Worm (Caenorhabditis elegans) whole organism, young adult: Measurements from ENCODE around the gene inx-3.

Experiments
- dpl-1 ChIP-seq: fragments of 150-350 bp; optimal IDR thresholded peaks from 2 replicates; lab custom pipeline; 2014; ENCODE audit warnings: missing biosample characterization, missing genetic modification reagents, missing genetic modification characterization
- unc-130 ChIP-seq: sonication (generic microtip); optimal IDR thresholded peaks from 2 replicates; lab custom pipeline; 2016; ENCODE audit warnings: missing genetic modification reagents, missing genetic modification characterization, missing compliant biosample characterization

DNA sequence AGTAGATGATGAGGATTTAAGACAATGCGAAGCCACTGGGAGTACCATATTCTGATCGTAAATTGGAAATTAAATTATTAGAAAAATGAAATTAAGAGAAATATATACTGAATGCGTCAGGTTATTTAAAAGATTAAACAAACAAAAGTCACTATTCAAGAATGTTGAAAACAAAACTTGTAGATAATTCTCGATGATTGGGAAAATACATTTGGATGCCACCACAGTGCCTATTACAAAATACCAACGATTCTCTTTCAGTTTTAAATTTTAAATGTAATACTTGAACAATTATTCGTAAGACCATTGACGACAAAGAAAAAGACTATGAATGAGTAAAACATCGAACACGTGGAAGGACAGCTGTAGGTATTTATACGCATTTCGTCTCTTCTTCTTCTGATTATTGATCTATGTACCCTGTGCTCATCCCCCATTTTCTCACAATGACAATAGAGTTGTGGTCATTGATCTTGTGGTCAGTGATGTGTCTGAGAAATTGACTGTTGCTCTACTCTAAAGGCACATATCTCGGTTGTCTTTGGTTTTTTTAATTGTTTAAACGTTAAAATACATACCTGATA is 24.0 kb downstream of the inx-3 start, which contains the start of gene C09B8.4:
- TF ChIP-seq unc-130 (GFP tag; lab: Kevin White, UChicago) = no peak
- TF ChIP-seq dpl-1 = no peak
